Fruit fly (Drosophila melanogaster) whole organism, embryonic: ENCODE results near the gene Alms1a.

Experiments used
- Adf1 ChIP-seq: fragments of 200-800 bp; sonication (Bioruptor generic); IDR thresholded peaks from 2 replicates; pipeline ENCODE4 v1.3.6; 2022; ENCODE audit warnings: missing biosample characterization, missing genetic modification characterization
- Antp ChIP-seq: fragments of 200-800 bp; sonication (Bioruptor generic); optimal IDR thresholded peaks from 3 replicates; lab custom pipeline; 2016; ENCODE audit warnings: missing biosample characterization, missing genetic modification characterization
- Asciz ChIP-seq: fragments of 200-800 bp; sonication (Bioruptor generic); optimal IDR thresholded peaks from 2 replicates; lab custom pipeline; 2017; ENCODE audit warnings: missing biosample characterization, mild to moderate bottlenecking, missing genetic modification characterization, missing genetic modification reagents
- Bgb ChIP-seq: fragments of 200-800 bp; sonication (Bioruptor generic); IDR thresholded peaks from 2 replicates; pipeline ENCODE4 v1.3.6; 2022; ENCODE audit warnings: missing biosample characterization, missing genetic modification characterization; ENCODE audit not compliant: partially characterized antibody
- BtbVII ChIP-seq: fragments of 200-800 bp; sonication (Bioruptor generic); optimal IDR thresholded peaks from 3 replicates; lab custom pipeline; 2017; ENCODE audit warnings: missing biosample characterization, mild to moderate bottlenecking, missing genetic modification characterization
- CG10209 ChIP-seq: fragments of 200-800 bp; sonication (Bioruptor generic); optimal IDR thresholded peaks from 3 replicates; lab custom pipeline; 2017; ENCODE audit warnings: missing biosample characterization, mild to moderate bottlenecking, missing genetic modification characterization, missing genetic modification reagents
- CG11560 ChIP-seq: fragments of 200-800 bp; sonication (Bioruptor generic); IDR thresholded peaks from 3 replicates; pipeline ENCODE4 v1.3.6; 2022; ENCODE audit warnings: missing biosample characterization, missing genetic modification characterization
- CG12071 ChIP-seq: fragments of 200-800 bp; sonication (Bioruptor generic); optimal IDR thresholded peaks from 3 replicates; lab custom pipeline; 2018; ENCODE audit warnings: missing biosample characterization, mild to moderate bottlenecking, missing genetic modification characterization
- CG12219 ChIP-seq: fragments of 200-800 bp; sonication (Bioruptor generic); optimal IDR thresholded peaks from 3 replicates; lab custom pipeline; 2018; ENCODE audit warnings: missing biosample characterization, mild to moderate bottlenecking, missing genetic modification characterization
- CG12659 ChIP-seq: fragments of 200-800 bp; sonication (Bioruptor generic); optimal IDR thresholded peaks from 3 replicates; lab custom pipeline; 2017; ENCODE audit warnings: mild to moderate bottlenecking, missing biosample characterization, missing genetic modification reagents, missing genetic modification characterization
- CG14710 ChIP-seq: fragments of 200-800 bp; sonication (Bioruptor generic); optimal IDR thresholded peaks from 3 replicates; lab custom pipeline; 2019; ENCODE audit warnings: missing biosample characterization, mild to moderate bottlenecking, missing genetic modification characterization, moderate library complexity
- CG15269 ChIP-seq: fragments of 200-800 bp; sonication (Bioruptor generic); optimal IDR thresholded peaks from 2 replicates; lab custom pipeline; 2018; ENCODE audit warnings: missing biosample characterization, mild to moderate bottlenecking, missing genetic modification characterization, moderate library complexity
- CG18262 ChIP-seq: fragments of 200-800 bp; optimal IDR thresholded peaks from 3 replicates; lab custom pipeline; 2019; ENCODE audit warnings: missing biosample characterization, mild to moderate bottlenecking, missing genetic modification characterization, moderate library complexity
- CG2199 ChIP-seq: fragments of 200-800 bp; sonication (Bioruptor generic); IDR thresholded peaks from 3 replicates; pipeline ENCODE4 v1.3.6; 2022; ENCODE audit warnings: missing biosample characterization, missing genetic modification characterization
- CG2678 ChIP-seq: fragments of 200-800 bp; sonication (Bioruptor generic); optimal IDR thresholded peaks from 3 replicates; lab custom pipeline; 2019; ENCODE audit warnings: missing biosample characterization, mild to moderate bottlenecking, missing genetic modification characterization, moderate library complexity
- CG2712 ChIP-seq: fragments of 200-800 bp; optimal IDR thresholded peaks from 3 replicates; lab custom pipeline; 2019; ENCODE audit warnings: missing biosample characterization, mild to moderate bottlenecking, missing genetic modification characterization, moderate library complexity
- CG3407 ChIP-seq: fragments of 200-800 bp; sonication (Bioruptor generic); optimal IDR thresholded peaks from 2 replicates; lab custom pipeline; 2018; ENCODE audit warnings: missing biosample characterization, mild to moderate bottlenecking, missing genetic modification characterization
- CG34224 ChIP-seq: fragments of 200-800 bp; sonication (Bioruptor generic); IDR thresholded peaks from 3 replicates; pipeline ENCODE4 v1.3.6; 2022; ENCODE audit warnings: missing biosample characterization, missing genetic modification characterization; ENCODE audit not compliant: partially characterized antibody
- CG6854 ChIP-seq: fragments of 200-800 bp; sonication (Bioruptor generic); optimal IDR thresholded peaks from 3 replicates; lab custom pipeline; 2017; ENCODE audit warnings: missing biosample characterization, mild to moderate bottlenecking, missing genetic modification characterization
- CG8359 ChIP-seq: fragments of 200-800 bp; sonication (Bioruptor generic); optimal IDR thresholded peaks from 2 replicates; lab custom pipeline; 2017; ENCODE audit warnings: missing biosample characterization, mild to moderate bottlenecking, missing genetic modification characterization, borderline replicate concordance
- CkIIα-i1 ChIP-seq: fragments of 200-800 bp; sonication (Bioruptor generic); IDR thresholded peaks from 2 replicates; pipeline ENCODE4 v1.3.6; 2022; ENCODE audit warnings: missing biosample characterization, missing genetic modification characterization
- D19A ChIP-seq: fragments of 200-800 bp; optimal IDR thresholded peaks from 3 replicates; lab custom pipeline; 2019; ENCODE audit warnings: missing biosample characterization, mild to moderate bottlenecking, missing genetic modification characterization, moderate library complexity
- Dip2 ChIP-seq: fragments of 200-800 bp; sonication (Bioruptor generic); IDR thresholded peaks from 2 replicates; pipeline ENCODE4 v1.3.6; 2022; ENCODE audit warnings: missing biosample characterization, missing genetic modification characterization
- Doc3 ChIP-seq: fragments of 200-800 bp; sonication (Bioruptor generic); IDR thresholded peaks from 3 replicates; pipeline ENCODE4 v1.3.6; 2022; ENCODE audit warnings: missing biosample characterization, missing genetic modification characterization; ENCODE audit not compliant: partially characterized antibody
- Dp ChIP-seq: fragments of 200-800 bp; sonication (Bioruptor generic); optimal IDR thresholded peaks from 2 replicates; lab custom pipeline; 2018; ENCODE audit warnings: missing biosample characterization, mild to moderate bottlenecking, missing genetic modification characterization, moderate library complexity
- Hr39 ChIP-seq: fragments of >200 bp; optimal IDR thresholded peaks from 2 replicates; lab custom pipeline; 2017
- Lhr ChIP-seq: fragments of 200-800 bp; sonication (Bioruptor generic); optimal IDR thresholded peaks from 3 replicates; lab custom pipeline; 2017; ENCODE audit warnings: mild to moderate bottlenecking, missing biosample characterization, missing genetic modification reagents, missing genetic modification characterization
- NFAT ChIP-seq: fragments of 200-800 bp; sonication (Bioruptor generic); IDR thresholded peaks from 2 replicates; pipeline ENCODE4 v1.3.6; 2022; ENCODE audit warnings: missing biosample characterization, missing genetic modification characterization
- NfI ChIP-seq: fragments of 200-800 bp; sonication (Bioruptor generic); optimal IDR thresholded peaks from 3 replicates; lab custom pipeline; 2018; ENCODE audit warnings: missing biosample characterization, mild to moderate bottlenecking, missing genetic modification characterization, moderate library complexity
- Oli ChIP-seq: fragments of 200-800 bp; sonication (Bioruptor generic); optimal IDR thresholded peaks from 2 replicates; lab custom pipeline; 2018; ENCODE audit warnings: missing biosample characterization, mild to moderate bottlenecking, missing genetic modification characterization, moderate library complexity
- YL-1 ChIP-seq: fragments of 200-800 bp; sonication (Bioruptor generic); optimal IDR thresholded peaks from 3 replicates; lab custom pipeline; 2017; ENCODE audit warnings: missing biosample characterization, mild to moderate bottlenecking, missing genetic modification characterization
- abd-A ChIP-seq: fragments of 200-800 bp; sonication (Bioruptor generic); optimal IDR thresholded peaks from 3 replicates; lab custom pipeline; 2019; ENCODE audit warnings: missing biosample characterization, mild to moderate bottlenecking, missing genetic modification characterization, moderate library complexity
- bowl ChIP-seq: fragments of 200-800 bp; sonication (Bioruptor generic); IDR thresholded peaks from 2 replicates; pipeline ENCODE4 v1.3.6; 2022; ENCODE audit warnings: missing biosample characterization, missing genetic modification characterization
- cad ChIP-seq: fragments of >200 bp; optimal IDR thresholded peaks from 2 replicates; lab custom pipeline; 2017; ENCODE audit warnings: missing biosample characterization, missing genetic modification characterization
- cg ChIP-seq: fragments of 200-800 bp; sonication (Bioruptor generic); optimal IDR thresholded peaks from 3 replicates; lab custom pipeline; 2019; ENCODE audit warnings: missing biosample characterization, mild to moderate bottlenecking, missing genetic modification characterization, moderate library complexity
- chm ChIP-seq: fragments of 200-800 bp; sonication (Bioruptor generic); IDR thresholded peaks from 2 replicates; pipeline ENCODE4 v1.3.6; 2022; ENCODE audit warnings: missing biosample characterization, missing genetic modification characterization
- da ChIP-seq: fragments of 200-800 bp; sonication (Bioruptor generic); optimal IDR thresholded peaks from 2 replicates; lab custom pipeline; 2016; ENCODE audit warnings: missing biosample characterization, missing genetic modification characterization
- dimm ChIP-seq: fragments of 200-800 bp; sonication (Bioruptor generic); IDR thresholded peaks from 2 replicates; pipeline ENCODE4 v1.3.6; 2022; ENCODE audit warnings: missing biosample characterization, missing genetic modification characterization
- en ChIP-seq: fragments of 200-800 bp; sonication (Bioruptor generic); optimal IDR thresholded peaks from 2 replicates; lab custom pipeline; 2016; ENCODE audit warnings: missing biosample characterization, missing genetic modification characterization
- fd102C ChIP-seq: fragments of 200-800 bp; sonication (Bioruptor generic); optimal IDR thresholded peaks from 2 replicates; lab custom pipeline; 2018; ENCODE audit warnings: missing biosample characterization, mild to moderate bottlenecking, missing genetic modification characterization, moderate library complexity
- grn ChIP-seq: fragments of 200-800 bp; sonication (Bioruptor generic); optimal IDR thresholded peaks from 3 replicates; lab custom pipeline; 2017; ENCODE audit warnings: missing biosample characterization, missing genetic modification characterization
- gsb ChIP-seq: fragments of 200-800 bp; sonication (Bioruptor generic); IDR thresholded peaks from 2 replicates; pipeline ENCODE4 v1.3.6; 2022; ENCODE audit warnings: missing biosample characterization, missing genetic modification characterization
- ken ChIP-seq: fragments of 200-800 bp; sonication (Bioruptor generic); IDR thresholded peaks from 3 replicates; pipeline ENCODE4 v1.3.6; 2022; ENCODE audit warnings: missing biosample characterization, missing genetic modification characterization
- kni ChIP-seq: fragments of 200-800 bp; sonication (Bioruptor generic); optimal IDR thresholded peaks from 3 replicates; lab custom pipeline; 2017; ENCODE audit warnings: mild to moderate bottlenecking, missing biosample characterization, missing genetic modification reagents, missing genetic modification characterization
- lilli ChIP-seq: fragments of 200-800 bp; sonication (Bioruptor generic); optimal IDR thresholded peaks from 3 replicates; lab custom pipeline; 2016; ENCODE audit warnings: missing biosample characterization, missing genetic modification characterization
- oc ChIP-seq: fragments of 200-800 bp; sonication (Bioruptor generic); optimal IDR thresholded peaks from 2 replicates; lab custom pipeline; 2018; ENCODE audit warnings: missing biosample characterization, mild to moderate bottlenecking, missing genetic modification characterization, moderate library complexity
- odd ChIP-seq: fragments of 200-800 bp; sonication (Bioruptor generic); optimal IDR thresholded peaks from 2 replicates; lab custom pipeline; 2017; ENCODE audit warnings: missing biosample characterization, mild to moderate bottlenecking, missing genetic modification characterization
- pita ChIP-seq: fragments of 200-800 bp; sonication (Bioruptor generic); optimal IDR thresholded peaks from 2 replicates; lab custom pipeline; 2017; ENCODE audit warnings: missing biosample characterization, mild to moderate bottlenecking, missing genetic modification characterization
- sr ChIP-seq: fragments of 200-800 bp; sonication (Bioruptor generic); IDR thresholded peaks from 3 replicates; pipeline ENCODE4 v1.3.6; 2022; ENCODE audit warnings: missing biosample characterization, missing genetic modification characterization
- unpg ChIP-seq: fragments of 200-800 bp; sonication (Bioruptor generic); optimal IDR thresholded peaks from 3 replicates; lab custom pipeline; 2018; ENCODE audit warnings: missing biosample characterization, mild to moderate bottlenecking, missing genetic modification characterization, moderate library complexity
- wdn ChIP-seq: fragments of 200-800 bp; sonication (Bioruptor generic); IDR thresholded peaks from 2 replicates; pipeline ENCODE4 v1.3.6; 2022; ENCODE audit warnings: missing biosample characterization, missing genetic modification characterization
- wek ChIP-seq: fragments of 200-800 bp; sonication (Bioruptor generic); optimal IDR thresholded peaks from 3 replicates; lab custom pipeline; 2018; ENCODE audit warnings: missing biosample characterization, mild to moderate bottlenecking, missing genetic modification characterization, moderate library complexity

Gene Alms1a

dm6 chrX:4609737-4610136 is 26.1 kb downstream of the Alms1a start (continued):
- TF ChIP-seq cg (no peak), ken (GFP tag; lab: Robert Waterston, UW) (no peak), cad (GFP tag; lab: Kevin White, UChicago) (no peak), NfI (GFP tag; lab: Kevin White, UChicago) (no peak), Antp (GFP tag; lab: Kevin White, UChicago) (no peak), BtbVII (GFP tag; lab: Kevin White, UChicago) (no peak), D19A (tag; lab: Kevin White, UChicago) (no peak), Bgb (no peak), Doc3 (GFP tag; lab: Robert Waterston, UW) (no peak), pita (GFP tag; lab: Kevin White, UChicago) (no peak), Dip2 (no peak), kni (GFP tag; lab: Kevin White, UChicago) (peak; percentile 65), lilli (GFP tag; lab: Kevin White, UChicago) (no peak), grn (GFP tag; lab: Kevin White, UChicago) (peak; percentile 19), oc (peak; percentile 28), CG8359 (GFP tag; lab: Kevin White, UChicago) (peak; percentile 31), CG11560 (tag; lab: Robert Waterston, UW) (no peak), CG2199 (GFP tag; lab: Robert Waterston, UW) (no peak), CG14710 (tag; lab: Kevin White, UChicago) (peak; percentile 44), Oli (tag; lab: Kevin White, UChicago) (no peak), CG18262 (tag; lab: Kevin White, UChicago) (peak; percentile 21), Asciz (GFP tag; lab: Kevin White, UChicago) (peak; percentile 32), Lhr (GFP tag; lab: Kevin White, UChicago) (peak; percentile 37), CG6854 (GFP tag; lab: Kevin White, UChicago) (no peak), en (GFP tag; lab: Kevin White, UChicago) (no peak), odd (peak; percentile 3), CG2678 (tag; lab: Kevin White, UChicago) (peak; percentile 30), CkIIα-i1 (GFP tag; lab: Robert Waterston, UW) (no peak), CG12071 (GFP tag; lab: Kevin White, UChicago) (no peak), Adf1 (GFP tag; lab: Robert Waterston, UW) (no peak), CG2712 (peak; percentile 27), CG12659 (GFP tag; lab: Kevin White, UChicago) (no peak), CG12219 (GFP tag; lab: Kevin White, UChicago) (peak; percentile 20), wdn (GFP tag; lab: Robert Waterston, UW) (no peak), CG10209 (GFP tag; lab: Kevin White, UChicago) (peak; percentile 14), fd102C (GFP tag; lab: Kevin White, UChicago) (peak; percentile 42), CG34224 (no peak), bowl (GFP tag; lab: Robert Waterston, UW) (no peak), Dp (GFP tag; lab: Kevin White, UChicago) (no peak), Hr39 (lab: Kevin White, UChicago) (no peak), unpg (GFP tag; lab: Kevin White, UChicago) (peak; percentile 30), gsb (GFP tag; lab: Robert Waterston, UW) (no peak), sr (GFP tag; lab: Robert Waterston, UW) (no peak), CG3407 (GFP tag; lab: Kevin White, UChicago) (peak; percentile 57), dimm (GFP tag; lab: Robert Waterston, UW) (no peak), YL-1 (peak; percentile 18), abd-A (tag; lab: Kevin White, UChicago) (no peak), chm (GFP tag; lab: Robert Waterston, UW) (no peak), NFAT (GFP tag; lab: Robert Waterston, UW) (no peak), CG15269 (tag; lab: Kevin White, UChicago) (no peak), wek (GFP tag; lab: Kevin White, UChicago) (peak; percentile 51), da (GFP tag; lab: Kevin White, UChicago) (no peak)
